Worm (Caenorhabditis elegans) whole organism, L4 larva: ENCODE results near the gene fbl-1.

Source experiments
- D1046.2 ChIP-seq: fragments of 200-800 bp; sonication (Bioruptor generic); IDR thresholded peaks from 2 replicates; pipeline ENCODE4 v1.3.6; 2022; ENCODE audit warnings: missing genetic modification characterization, missing compliant biosample characterization
- fos-1 ChIP-seq: fragments of 150-350 bp; optimal IDR thresholded peaks from 2 replicates; lab custom pipeline; 2014; ENCODE audit warnings: missing biosample characterization, missing genetic modification characterization

DNA sequence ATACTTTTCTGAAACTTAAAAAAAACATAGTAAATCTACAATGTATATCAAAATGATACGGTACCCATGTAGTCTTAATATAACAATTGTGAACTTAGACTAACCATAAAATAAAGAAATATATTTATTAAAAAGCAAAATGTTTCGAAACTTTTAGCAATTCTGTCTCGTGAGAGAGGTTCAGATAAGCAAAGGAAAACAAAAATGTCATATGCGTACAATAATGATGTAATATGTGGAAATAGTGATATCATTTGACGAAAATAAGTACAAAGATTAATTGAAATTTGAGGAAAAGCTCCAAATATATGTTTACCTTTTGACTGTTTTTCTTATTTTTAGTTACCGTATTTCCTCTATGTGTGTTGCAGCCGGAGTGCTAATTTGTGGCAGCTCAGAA lies 26.5 kb upstream of the fbl-1 start:
- no peak for TF ChIP-seq fos-1 (tag; lab: Kevin White, UChicago)
- no peak for TF ChIP-seq D1046.2 (GFP tag; lab: Robert Waterston, UW)
